Fruit fly (Drosophila melanogaster) whole organism, embryonic: ENCODE measurements around the gene CG3703.

Experiments
- Abd-B ChIP-seq: fragments of 200-800 bp; sonication (Bioruptor generic); optimal IDR thresholded peaks from 2 replicates; lab custom pipeline; 2018; ENCODE audit warnings: missing biosample characterization, mild to moderate bottlenecking, missing genetic modification characterization, moderate library complexity
- Aef1 ChIP-seq: fragments of 200-800 bp; sonication (Bioruptor generic); IDR thresholded peaks from 3 replicates; pipeline ENCODE4 v1.3.6; 2022; ENCODE audit warnings: missing biosample characterization, missing genetic modification characterization
- CG10274 ChIP-seq: fragments of 200-800 bp; sonication (Bioruptor generic); optimal IDR thresholded peaks from 3 replicates; lab custom pipeline; 2017; ENCODE audit warnings: missing biosample characterization, mild to moderate bottlenecking, missing genetic modification characterization
- CG11093 ChIP-seq: fragments of 200-800 bp; sonication (Bioruptor generic); IDR thresholded peaks from 3 replicates; pipeline ENCODE4 v1.3.6; 2022; ENCODE audit warnings: missing biosample characterization, missing genetic modification characterization
- CG12744 ChIP-seq: fragments of 200-800 bp; sonication (Bioruptor generic); optimal IDR thresholded peaks from 2 replicates; lab custom pipeline; 2016; ENCODE audit warnings: missing biosample characterization, missing genetic modification characterization
- CG13424 ChIP-seq: fragments of 200-800 bp; sonication (Bioruptor generic); optimal IDR thresholded peaks from 2 replicates; lab custom pipeline; 2019; ENCODE audit warnings: missing biosample characterization, mild to moderate bottlenecking, missing genetic modification characterization, moderate library complexity
- CG15479 ChIP-seq: fragments of 200-800 bp; sonication (Bioruptor generic); optimal IDR thresholded peaks from 3 replicates; lab custom pipeline; 2019; ENCODE audit warnings: missing biosample characterization, mild to moderate bottlenecking, missing genetic modification characterization, moderate library complexity
- CG17385 ChIP-seq: fragments of 200-800 bp; sonication (Bioruptor generic); optimal IDR thresholded peaks from 3 replicates; lab custom pipeline; 2018; ENCODE audit warnings: missing biosample characterization, mild to moderate bottlenecking, missing genetic modification characterization
- CG2116 ChIP-seq: fragments of 200-800 bp; sonication (Bioruptor generic); optimal IDR thresholded peaks from 3 replicates; lab custom pipeline; 2018; ENCODE audit warnings: missing biosample characterization, mild to moderate bottlenecking, missing genetic modification characterization
- CG31365 ChIP-seq: fragments of 200-800 bp; sonication (Bioruptor generic); optimal IDR thresholded peaks from 2 replicates; lab custom pipeline; 2018; ENCODE audit warnings: missing biosample characterization, mild to moderate bottlenecking, missing genetic modification characterization
- CG31388 ChIP-seq: fragments of 200-800 bp; sonication (Bioruptor generic); optimal IDR thresholded peaks from 2 replicates; lab custom pipeline; 2016; ENCODE audit warnings: missing biosample characterization, missing genetic modification characterization
- CG3407 ChIP-seq: fragments of 200-800 bp; sonication (Bioruptor generic); optimal IDR thresholded peaks from 2 replicates; lab custom pipeline; 2018; ENCODE audit warnings: missing biosample characterization, mild to moderate bottlenecking, missing genetic modification characterization
- CG4820 ChIP-seq: fragments of 200-800 bp; sonication (Bioruptor generic); optimal IDR thresholded peaks from 3 replicates; lab custom pipeline; 2016; ENCODE audit warnings: missing biosample characterization, missing genetic modification characterization
- CG6689 ChIP-seq: fragments of 200-800 bp; sonication (Bioruptor generic); IDR thresholded peaks from 2 replicates; pipeline ENCODE4 v1.3.6; 2022; ENCODE audit warnings: missing biosample characterization, missing genetic modification characterization
- CG6813 ChIP-seq: fragments of 200-800 bp; sonication (Bioruptor generic); optimal IDR thresholded peaks from 2 replicates; lab custom pipeline; 2017; ENCODE audit warnings: missing biosample characterization, missing genetic modification characterization, mild to moderate bottlenecking, moderate library complexity, missing genetic modification reagents
- CG6854 ChIP-seq: fragments of 200-800 bp; sonication (Bioruptor generic); optimal IDR thresholded peaks from 3 replicates; lab custom pipeline; 2017; ENCODE audit warnings: missing biosample characterization, mild to moderate bottlenecking, missing genetic modification characterization
- CG8388 ChIP-seq: fragments of 200-800 bp; sonication (Bioruptor generic); optimal IDR thresholded peaks from 2 replicates; lab custom pipeline; 2019; ENCODE audit warnings: missing biosample characterization, mild to moderate bottlenecking, missing genetic modification characterization, moderate library complexity
- CG9876 ChIP-seq: fragments of 200-800 bp; sonication (Bioruptor generic); optimal IDR thresholded peaks from 2 replicates; lab custom pipeline; 2016; ENCODE audit warnings: missing biosample characterization, missing genetic modification characterization
- CG9932 ChIP-seq: fragments of 200-800 bp; sonication (Bioruptor generic); IDR thresholded peaks from 2 replicates; pipeline ENCODE4 v1.3.6; 2022; ENCODE audit warnings: missing biosample characterization, missing genetic modification characterization
- Dbx ChIP-seq: fragments of 200-800 bp; sonication (Bioruptor generic); IDR thresholded peaks from 3 replicates; pipeline ENCODE4 v1.3.6; 2022; ENCODE audit warnings: missing biosample characterization, missing genetic modification characterization
- ERR ChIP-seq: fragments of 200-800 bp; sonication (Bioruptor generic); optimal IDR thresholded peaks from 2 replicates; lab custom pipeline; 2016; ENCODE audit warnings: missing biosample characterization, missing genetic modification characterization
- Eip74EF ChIP-seq, 2 experiments: fragments of 200-800 bp in 1 of 2; fragments of >200 bp in 1 of 2; sonication (Bioruptor generic) in 1 of 2; optimal IDR thresholded peaks; 2 replicates each; lab custom pipeline; 2017 to 2019; ENCODE audit warnings: missing biosample characterization in 2 of 2, missing genetic modification characterization in 2 of 2, mild to moderate bottlenecking in 1 of 2, moderate library complexity in 1 of 2
- Elba2 ChIP-seq: fragments of 200-800 bp; sonication (Bioruptor generic); optimal IDR thresholded peaks from 3 replicates; lab custom pipeline; 2016; ENCODE audit warnings: missing biosample characterization, missing genetic modification characterization
- GATAe ChIP-seq: fragments of 200-800 bp; sonication (Bioruptor generic); conservative IDR thresholded peaks from 2 replicates; pipeline ENCODE4 v1.3.6; 2022; ENCODE audit warnings: missing biosample characterization, missing genetic modification characterization
- HmgD ChIP-seq: fragments of 200-800 bp; sonication (Bioruptor generic); optimal IDR thresholded peaks from 3 replicates; lab custom pipeline; 2016; ENCODE audit warnings: missing biosample characterization, missing genetic modification characterization
- MBD-R2 ChIP-seq: fragments of 200-800 bp; sonication (Bioruptor generic); IDR thresholded peaks from 2 replicates; pipeline ENCODE4 v1.3.6; 2022; ENCODE audit warnings: missing biosample characterization, missing genetic modification characterization
- Meics ChIP-seq: fragments of 200-800 bp; sonication (Bioruptor generic); optimal IDR thresholded peaks from 2 replicates; lab custom pipeline; 2017; ENCODE audit warnings: missing biosample characterization, mild to moderate bottlenecking, missing genetic modification characterization
- Sry-β ChIP-seq: fragments of 200-800 bp; sonication (Bioruptor generic); optimal IDR thresholded peaks from 2 replicates; lab custom pipeline; 2018; ENCODE audit warnings: missing biosample characterization, mild to moderate bottlenecking, missing genetic modification characterization, moderate library complexity
- Tbp ChIP-seq: fragments of >200 bp; optimal IDR thresholded peaks from 2 replicates; lab custom pipeline; 2018; ENCODE audit warnings: missing biosample characterization, missing genetic modification characterization
- ara ChIP-seq: fragments of 200-800 bp; sonication (Bioruptor generic); IDR thresholded peaks from 2 replicates; pipeline ENCODE4 v1.3.6; 2022; ENCODE audit warnings: missing biosample characterization, missing genetic modification characterization
- bowl ChIP-seq: fragments of 200-800 bp; sonication (Bioruptor generic); IDR thresholded peaks from 2 replicates; pipeline ENCODE4 v1.3.6; 2022; ENCODE audit warnings: missing biosample characterization, missing genetic modification characterization
- btn ChIP-seq: fragments of 200-800 bp; sonication (Bioruptor generic); optimal IDR thresholded peaks from 2 replicates; lab custom pipeline; 2016; ENCODE audit warnings: missing biosample characterization, missing genetic modification characterization
- cato ChIP-seq: fragments of 200-800 bp; sonication (Bioruptor generic); optimal IDR thresholded peaks from 2 replicates; lab custom pipeline; 2016; ENCODE audit warnings: missing biosample characterization, missing genetic modification characterization, borderline replicate concordance
- caup ChIP-seq: fragments of 200-800 bp; sonication (Bioruptor generic); optimal IDR thresholded peaks from 3 replicates; lab custom pipeline; 2017; ENCODE audit warnings: missing biosample characterization, mild to moderate bottlenecking, missing genetic modification characterization, moderate library complexity; ENCODE audit not compliant: severe bottlenecking
- chinmo ChIP-seq: fragments of 200-800 bp; sonication (Bioruptor generic); IDR thresholded peaks from 4 replicates; pipeline ENCODE4 v1.3.6; 2022; ENCODE audit warnings: missing biosample characterization, missing genetic modification characterization; ENCODE audit not compliant: partially characterized antibody
- croc ChIP-seq: fragments of 200-800 bp; sonication (Bioruptor generic); conservative IDR thresholded peaks from 3 replicates; pipeline ENCODE4 v1.3.6; 2022; ENCODE audit warnings: missing biosample characterization, missing genetic modification characterization
- crp ChIP-seq, 2 experiments: fragments of 200-800 bp; sonication (Bioruptor generic); optimal IDR thresholded peaks; 2 replicates in 1 of 2; 3 replicates in 1 of 2; lab custom pipeline; 2017; ENCODE audit warnings: missing biosample characterization in 2 of 2, missing genetic modification characterization in 2 of 2, mild to moderate bottlenecking in 1 of 2, moderate library complexity in 1 of 2
- dm ChIP-seq: fragments of 200-800 bp; sonication (Bioruptor generic); optimal IDR thresholded peaks from 3 replicates; lab custom pipeline; 2016; ENCODE audit warnings: missing biosample characterization, missing genetic modification characterization
- exex ChIP-seq: fragments of 200-800 bp; sonication (Bioruptor generic); optimal IDR thresholded peaks from 4 replicates; lab custom pipeline; 2018; ENCODE audit warnings: missing biosample characterization, mild to moderate bottlenecking, missing genetic modification characterization, moderate library complexity
- her ChIP-seq: fragments of 200-800 bp; sonication (Bioruptor generic); optimal IDR thresholded peaks from 2 replicates; lab custom pipeline; 2016; ENCODE audit warnings: missing biosample characterization, missing genetic modification characterization
- hth ChIP-seq: fragments of >200 bp; optimal IDR thresholded peaks from 2 replicates; lab custom pipeline; 2017; ENCODE audit warnings: inconsistent platforms
- lola ChIP-seq, 3 experiments: fragments of >200 bp in 2 of 3; fragments of 200-800 bp in 1 of 3; sonication (Bioruptor generic) in 1 of 3; optimal IDR thresholded peaks; 2 replicates each; lab custom pipeline; 2017 to 2019; ENCODE audit warnings: missing biosample characterization in 3 of 3, missing genetic modification characterization in 3 of 3, mild to moderate bottlenecking in 1 of 3, moderate library complexity in 1 of 3
- luna ChIP-seq: fragments of 200-800 bp; sonication (Bioruptor generic); optimal IDR thresholded peaks from 2 replicates; lab custom pipeline; 2016; ENCODE audit warnings: missing biosample characterization, missing genetic modification characterization
- nmo ChIP-seq: fragments of 200-800 bp; sonication (Bioruptor generic); optimal IDR thresholded peaks from 2 replicates; lab custom pipeline; 2018; ENCODE audit warnings: missing biosample characterization, mild to moderate bottlenecking, missing genetic modification characterization, moderate library complexity
- pb ChIP-seq: fragments of 200-800 bp; sonication (Bioruptor generic); optimal IDR thresholded peaks from 3 replicates; lab custom pipeline; 2016; ENCODE audit warnings: missing biosample characterization, missing genetic modification characterization
- stc ChIP-seq: fragments of 200-800 bp; sonication (Bioruptor generic); IDR thresholded peaks from 2 replicates; pipeline ENCODE4 v1.3.6; 2022; ENCODE audit warnings: missing biosample characterization, missing genetic modification characterization
- tll ChIP-seq, 2 experiments: fragments of 200-800 bp in 1 of 2; fragments of >200 bp in 1 of 2; sonication (Bioruptor generic) in 1 of 2; optimal IDR thresholded peaks; 2 replicates each; lab custom pipeline; 2017 to 2019; ENCODE audit warnings: missing biosample characterization in 2 of 2, missing genetic modification characterization in 2 of 2, mild to moderate bottlenecking in 1 of 2, moderate library complexity in 1 of 2
- vfl ChIP-seq: fragments of 200-800 bp; sonication (Bioruptor generic); optimal IDR thresholded peaks from 2 replicates; lab custom pipeline; 2016; ENCODE audit warnings: missing biosample characterization, missing genetic modification characterization
- z ChIP-seq: fragments of 200-800 bp; sonication (Bioruptor generic); IDR thresholded peaks from 3 replicates; pipeline ENCODE4 v1.3.6; 2022; ENCODE audit warnings: missing biosample characterization, missing genetic modification characterization

Gene CG3703

dm6 chrX:947450-948284 is 2.1 kb upstream of the CG3703 start, which contains the start of gene CG3699 (continued):
- TF ChIP-seq CG31388 (GFP tag; lab: Kevin White, UChicago) (no peak), Aef1 (GFP tag; lab: Robert Waterston, UW) (no peak), CG6813 (GFP tag; lab: Kevin White, UChicago) (peak; percentile 20), CG17385 (peak; percentile 43), z (GFP tag; lab: Robert Waterston, UW) (no peak), CG31365 (no peak), stc (GFP tag; lab: Robert Waterston, UW) (no peak), nmo (GFP tag; lab: Kevin White, UChicago) (peak; percentile 43), CG3407 (GFP tag; lab: Kevin White, UChicago) (no peak), bowl (GFP tag; lab: Robert Waterston, UW) (no peak), GATAe (GFP tag; lab: Robert Waterston, UW) (peak; percentile 54), CG9876 (GFP tag; lab: Kevin White, UChicago) (no peak), luna (GFP tag; lab: Kevin White, UChicago) (no peak), Meics (GFP tag; lab: Kevin White, UChicago) (peak; percentile 75), dm (GFP tag; lab: Kevin White, UChicago) (no peak), ara (GFP tag; lab: Robert Waterston, UW) (no peak), chinmo (GFP tag; lab: Robert Waterston, UW) (no peak), CG4820 (GFP tag; lab: Kevin White, UChicago) (peak; percentile 1), CG13424 (tag; lab: Kevin White, UChicago) (peak; percentile 58), MBD-R2 (GFP tag; lab: Robert Waterston, UW) (no peak), Sry-β (no peak), caup (peak; percentile 3), Abd-B (peak; percentile 18), HmgD (GFP tag; lab: Kevin White, UChicago) (no peak), cato (GFP tag; lab: Kevin White, UChicago) (no peak), CG8388 (no peak), vfl (GFP tag; lab: Kevin White, UChicago) (no peak), CG9932 (GFP tag; lab: Robert Waterston, UW) (no peak), CG2116 (GFP tag; lab: Kevin White, UChicago) (no peak), hth (lab: Kevin White, UChicago) (no peak), Eip74EF (GFP tag; optimal IDR thresholded peaks at IDR 0.05; lab: Kevin White, UChicago) (no peak), tll (GFP tag; optimal IDR thresholded peaks at IDR 0.05; lab: Kevin White, UChicago) (no peak), CG6689 (GFP tag; lab: Robert Waterston, UW) (no peak), Dbx (GFP tag; lab: Robert Waterston, UW) (no peak), lola (GFP tag; optimal IDR thresholded peaks at IDR 0.05; lab: Kevin White, UChicago) (no peak), crp (GFP tag; optimal IDR thresholded peaks at IDR 0.05; lab: Kevin White, UChicago) (no peak), Tbp (GFP tag; lab: Kevin White, UChicago) (no peak), CG11093 (GFP tag; lab: Robert Waterston, UW) (no peak), ERR (no peak), croc (no peak), pb (GFP tag; lab: Kevin White, UChicago) (no peak), CG15479 (GFP tag; lab: Kevin White, UChicago) (no peak), CG6854 (GFP tag; lab: Kevin White, UChicago) (peak; percentile 46), CG10274 (GFP tag; lab: Kevin White, UChicago) (peak; percentile 6), btn (GFP tag; lab: Kevin White, UChicago) (no peak), Elba2 (GFP tag; lab: Kevin White, UChicago) (no peak), her (GFP tag; lab: Kevin White, UChicago) (no peak), CG12744 (GFP tag; lab: Kevin White, UChicago) (no peak), exex (tag; lab: Kevin White, UChicago) (peak; percentile 73)
